Worm (Caenorhabditis elegans): ENCODE data around the gene srd-13.

srd-13 gene

ce11 chrIV:5587964-5588860 is 47.2 kb downstream of the srd-13 start:
- TF ChIP-seq pax-1 (tag; optimal IDR thresholded peaks at IDR 0.05), result no peak
- TF ChIP-seq pag-3 (tag; optimal IDR thresholded peaks at IDR 0.05; ENCODE audit: borderline replicate concordance), result no peak
- no peak for TF ChIP-seq elt-4 (tag; optimal IDR thresholded peaks at IDR 0.05)
- TF ChIP-seq ets-4 (tag; optimal IDR thresholded peaks at IDR 0.05), result no peak
- TF ChIP-seq hlh-30 (tag; optimal IDR thresholded peaks at IDR 0.05; ENCODE audit: insufficient read depth), result peak; percentile 32
- no peak for TF ChIP-seq unc-55 (GFP tag; optimal IDR thresholded peaks at IDR 0.05)
- TF ChIP-seq fkh-6 (tag; optimal IDR thresholded peaks at IDR 0.05), result no peak

DNA sequence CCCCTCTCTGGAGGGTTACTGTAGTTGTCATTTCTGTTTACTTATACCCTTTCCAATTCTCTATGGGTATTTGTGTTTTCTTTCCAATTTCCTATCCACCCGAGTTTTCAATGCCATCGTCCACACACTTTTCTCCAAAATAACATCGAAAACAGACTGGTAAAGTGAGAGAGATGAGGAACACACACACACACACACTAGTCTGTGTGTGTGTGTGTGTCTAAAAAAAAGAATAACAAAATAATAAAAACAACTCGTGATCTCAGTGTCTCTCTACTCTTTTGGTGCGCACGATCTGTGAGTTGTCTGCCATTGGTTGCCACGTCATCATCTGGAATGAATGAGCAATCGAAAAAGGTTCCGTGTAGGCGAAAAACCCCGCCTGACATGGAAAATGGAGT is 49.1 kb downstream of the srd-13 start:
- no peak for TF ChIP-seq ceh-18 (tag; optimal IDR thresholded peaks at IDR 0.05)
- TF ChIP-seq elt-2 (tag; optimal IDR thresholded peaks at IDR 0.05), result peak; percentile 4

DNA sequence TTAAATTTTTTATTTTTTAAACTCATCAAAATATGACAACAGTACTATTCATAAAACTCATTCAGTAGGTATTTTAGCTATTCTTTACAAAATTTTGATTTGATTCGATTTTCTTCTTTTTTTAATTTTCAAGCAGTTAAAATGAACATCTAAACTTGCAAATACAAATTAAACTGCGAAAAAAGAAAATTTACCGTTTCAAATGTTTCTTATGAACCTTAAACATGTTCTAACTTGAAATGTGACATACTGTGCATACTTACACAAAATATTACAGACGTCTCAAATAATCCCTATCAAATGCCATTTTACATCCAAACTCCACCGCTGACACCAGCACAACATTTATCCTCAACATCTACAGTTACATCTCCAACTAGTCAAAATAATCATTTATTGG is 51.1 kb downstream of the srd-13 start, which contains the start of gene fkh-7:
fkh-7 (plus strand) TSS at position 301 of the 400 bp plus-strand sequence.
- no peak for TF ChIP-seq lim-6 (tag; optimal IDR thresholded peaks at IDR 0.05)
- TF ChIP-seq hlh-8 (tag; optimal IDR thresholded peaks at IDR 0.05), result no peak
- TF ChIP-seq sox-4 (tag; optimal IDR thresholded peaks at IDR 0.05), result no peak
- TF ChIP-seq ceh-31 (tag; optimal IDR thresholded peaks at IDR 0.05), result no peak

All from whole organism, late embryonic.